Worm (Caenorhabditis elegans): ENCODE results near the gene dpl-1.

dpl-1 gene

ce11 chrII:9169450-9169960, at the start of gene dpl-1:
Gene dpl-1 (plus strand): TSS chrII:9169910.
- TF ChIP-seq ztf-23 (GFP tag; IDR thresholded peaks at IDR 0.05): no peak
- no peak for TF ChIP-seq ztf-29 (GFP tag; IDR thresholded peaks at IDR 0.05)
- TF ChIP-seq klf-2 (GFP tag; conservative IDR thresholded peaks at IDR 0.05): no peak
- no peak for TF ChIP-seq tab-1 (GFP tag; IDR thresholded peaks at IDR 0.05)
- TF ChIP-seq med-1 (GFP tag; optimal IDR thresholded peaks at IDR 0.05; ENCODE audit: insufficient read depth): no peak
- no peak for TF ChIP-seq ref-1 (GFP tag; conservative IDR thresholded peaks at IDR 0.05)
- no peak for TF ChIP-seq flt-1 (GFP tag; IDR thresholded peaks at IDR 0.05)
- no peak for TF ChIP-seq T22C8.4 (GFP tag; IDR thresholded peaks at IDR 0.05)
- TF ChIP-seq cog-1 (tag; optimal IDR thresholded peaks at IDR 0.05): no peak

ce11 chrII:9120329-9120728, 49.4 kb upstream of the dpl-1 start:
- TF ChIP-seq cog-1 (tag; optimal IDR thresholded peaks at IDR 0.05) (no peak), flt-1 (GFP tag; IDR thresholded peaks at IDR 0.05) (no peak), T22C8.4 (GFP tag; IDR thresholded peaks at IDR 0.05) (no peak), ref-1 (GFP tag; conservative IDR thresholded peaks at IDR 0.05) (no peak), ztf-23 (GFP tag; IDR thresholded peaks at IDR 0.05) (no peak), ztf-29 (GFP tag; IDR thresholded peaks at IDR 0.05) (no peak), tab-1 (GFP tag; IDR thresholded peaks at IDR 0.05) (no peak), klf-2 (GFP tag; conservative IDR thresholded peaks at IDR 0.05) (no peak), med-1 (GFP tag; optimal IDR thresholded peaks at IDR 0.05; ENCODE audit: insufficient read depth) (no peak)

ce11 chrII:9120813-9121554, 48.7 kb upstream of the dpl-1 start:
- TF ChIP-seq T22C8.4 (GFP tag; IDR thresholded peaks at IDR 0.05) (no peak), flt-1 (GFP tag; IDR thresholded peaks at IDR 0.05) (no peak)

- no peak for TF ChIP-seq flt-1 (GFP tag; IDR thresholded peaks at IDR 0.05)
- no peak for TF ChIP-seq tab-1 (GFP tag; IDR thresholded peaks at IDR 0.05)
- no peak for TF ChIP-seq klf-2 (GFP tag; conservative IDR thresholded peaks at IDR 0.05)
- no peak for TF ChIP-seq T22C8.4 (GFP tag; IDR thresholded peaks at IDR 0.05)
- TF ChIP-seq ztf-29 (GFP tag; IDR thresholded peaks at IDR 0.05): no peak
- no peak for TF ChIP-seq ztf-23 (GFP tag; IDR thresholded peaks at IDR 0.05)
- TF ChIP-seq cog-1 (tag; optimal IDR thresholded peaks at IDR 0.05): no peak
- TF ChIP-seq ref-1 (GFP tag; conservative IDR thresholded peaks at IDR 0.05): no peak
- TF ChIP-seq med-1 (GFP tag; optimal IDR thresholded peaks at IDR 0.05; ENCODE audit: insufficient read depth): no peak
Measured at ce11 chrII:9124353-9124752, 45.4 kb upstream of the dpl-1 start.

- TF ChIP-seq ref-1 (GFP tag; conservative IDR thresholded peaks at IDR 0.05): no peak
- no peak for TF ChIP-seq med-1 (GFP tag; optimal IDR thresholded peaks at IDR 0.05; ENCODE audit: insufficient read depth)
- no peak for TF ChIP-seq T22C8.4 (GFP tag; IDR thresholded peaks at IDR 0.05)
- no peak for TF ChIP-seq ztf-23 (GFP tag; IDR thresholded peaks at IDR 0.05)
- no peak for TF ChIP-seq ztf-29 (GFP tag; IDR thresholded peaks at IDR 0.05)
- no peak for TF ChIP-seq cog-1 (tag; optimal IDR thresholded peaks at IDR 0.05)
- TF ChIP-seq flt-1 (GFP tag; IDR thresholded peaks at IDR 0.05): no peak
- no peak for TF ChIP-seq klf-2 (GFP tag; conservative IDR thresholded peaks at IDR 0.05)
Measured at ce11 chrII:9125007-9125406, 44.7 kb upstream of the dpl-1 start.

- TF ChIP-seq cog-1 (tag; optimal IDR thresholded peaks at IDR 0.05): no peak
- TF ChIP-seq ref-1 (GFP tag; conservative IDR thresholded peaks at IDR 0.05): no peak
- no peak for TF ChIP-seq flt-1 (GFP tag; IDR thresholded peaks at IDR 0.05)
Measured at ce11 chrII:9126965-9127364, 42.7 kb upstream of the dpl-1 start.

DNA sequence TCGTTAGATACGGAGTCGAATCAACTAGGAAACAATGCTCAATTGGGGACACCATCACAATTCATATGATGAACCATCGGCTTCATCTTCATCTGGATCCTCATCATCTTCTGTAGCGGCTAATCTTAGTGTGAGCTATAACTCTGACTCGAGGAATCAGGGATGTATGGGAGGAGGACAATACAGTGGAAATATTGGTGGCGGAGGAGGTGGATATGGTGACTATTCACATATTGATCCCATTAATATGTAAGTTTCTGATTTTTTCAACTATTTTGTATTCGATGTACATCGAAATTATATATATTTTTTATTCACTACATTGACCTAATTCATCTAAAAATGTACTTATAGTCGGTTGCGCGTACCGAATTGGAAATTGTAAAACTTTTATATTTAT, 42.3 kb upstream of the dpl-1 start:
- no peak for TF ChIP-seq tab-1 (GFP tag; IDR thresholded peaks at IDR 0.05)
- no peak for TF ChIP-seq T22C8.4 (GFP tag; IDR thresholded peaks at IDR 0.05)
- no peak for TF ChIP-seq ref-1 (GFP tag; conservative IDR thresholded peaks at IDR 0.05)
- no peak for TF ChIP-seq ztf-23 (GFP tag; IDR thresholded peaks at IDR 0.05)
- no peak for TF ChIP-seq flt-1 (GFP tag; IDR thresholded peaks at IDR 0.05)
- no peak for TF ChIP-seq ztf-29 (GFP tag; IDR thresholded peaks at IDR 0.05)
- no peak for TF ChIP-seq klf-2 (GFP tag; conservative IDR thresholded peaks at IDR 0.05)
- TF ChIP-seq med-1 (GFP tag; optimal IDR thresholded peaks at IDR 0.05; ENCODE audit: insufficient read depth): no peak
- no peak for TF ChIP-seq cog-1 (tag; optimal IDR thresholded peaks at IDR 0.05)

DNA sequence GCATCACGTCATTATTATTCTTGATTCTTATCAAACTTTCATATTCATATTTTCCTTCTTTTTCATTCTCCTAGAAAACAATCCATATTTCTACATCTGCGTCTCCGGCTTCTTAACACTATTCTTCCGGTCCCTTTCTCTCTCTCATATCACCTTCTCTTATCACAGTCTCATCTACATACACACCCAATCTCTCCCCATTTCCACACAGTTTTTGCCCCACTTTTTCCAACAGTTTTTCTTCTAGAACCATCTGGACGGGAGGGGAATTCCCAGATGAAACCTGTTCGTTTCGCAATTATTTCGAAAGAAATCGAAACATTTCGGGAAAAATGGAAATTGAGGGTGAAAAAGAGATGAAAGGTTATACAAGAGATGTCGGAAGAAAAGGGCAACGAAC, 41.6 kb upstream of the dpl-1 start:
- no peak for TF ChIP-seq tab-1 (GFP tag; IDR thresholded peaks at IDR 0.05)
- TF ChIP-seq flt-1 (GFP tag; IDR thresholded peaks at IDR 0.05): no peak
- no peak for TF ChIP-seq T22C8.4 (GFP tag; IDR thresholded peaks at IDR 0.05)
- TF ChIP-seq med-1 (GFP tag; optimal IDR thresholded peaks at IDR 0.05; ENCODE audit: insufficient read depth): no peak
- TF ChIP-seq ztf-29 (GFP tag; IDR thresholded peaks at IDR 0.05): no peak
- TF ChIP-seq ztf-23 (GFP tag; IDR thresholded peaks at IDR 0.05): no peak
- no peak for TF ChIP-seq cog-1 (tag; optimal IDR thresholded peaks at IDR 0.05)
- no peak for TF ChIP-seq ref-1 (GFP tag; conservative IDR thresholded peaks at IDR 0.05)
- TF ChIP-seq klf-2 (GFP tag; conservative IDR thresholded peaks at IDR 0.05): no peak

- TF ChIP-seq cog-1 (tag; optimal IDR thresholded peaks at IDR 0.05): no peak
- TF ChIP-seq ztf-29 (GFP tag; IDR thresholded peaks at IDR 0.05): no peak
Measured at ce11 chrII:9130339-9130738, 39.4 kb upstream of the dpl-1 start.

ce11 chrII:9131363-9131762, 38.3 kb upstream of the dpl-1 start, which contains the start of gene C16D2.1:
Gene C16D2.1 (plus strand): TSS chrII:9131663.
- TF ChIP-seq cog-1 (tag; optimal IDR thresholded peaks at IDR 0.05): no peak
- no peak for TF ChIP-seq tab-1 (GFP tag; IDR thresholded peaks at IDR 0.05)
- no peak for TF ChIP-seq ref-1 (GFP tag; conservative IDR thresholded peaks at IDR 0.05)
- TF ChIP-seq klf-2 (GFP tag; conservative IDR thresholded peaks at IDR 0.05): no peak
- no peak for TF ChIP-seq ztf-29 (GFP tag; IDR thresholded peaks at IDR 0.05)
- TF ChIP-seq flt-1 (GFP tag; IDR thresholded peaks at IDR 0.05): no peak
- TF ChIP-seq ztf-23 (GFP tag; IDR thresholded peaks at IDR 0.05): no peak
- no peak for TF ChIP-seq T22C8.4 (GFP tag; IDR thresholded peaks at IDR 0.05)
- no peak for TF ChIP-seq med-1 (GFP tag; optimal IDR thresholded peaks at IDR 0.05; ENCODE audit: insufficient read depth)

All from whole organism, midembryonic.